Worm (Caenorhabditis elegans) whole organism, L2 larva: Measurements from ENCODE around the gene C08D8.7.
"Not testable (repeated sequence)": the region's sequence is repeated elsewhere in the genome, so short reads cannot be mapped to it uniquely, and the experiment has no call there.

Source experiments
- F13H6.1 ChIP-seq: sonication (generic microtip); optimal IDR thresholded peaks from 2 replicates; lab custom pipeline; 2016; ENCODE audit warnings: missing genetic modification characterization, missing compliant biosample characterization
- R02D3.7 ChIP-seq: fragments of 150-350 bp; optimal IDR thresholded peaks from 2 replicates; lab custom pipeline; 2014; ENCODE audit warnings: missing biosample characterization, missing genetic modification characterization
- ZK546.5 ChIP-seq: sonication (generic microtip); optimal IDR thresholded peaks from 2 replicates; lab custom pipeline; 2017; ENCODE audit warnings: missing biosample characterization, missing genetic modification characterization
- alr-1 ChIP-seq: fragments of 150-350 bp; optimal IDR thresholded peaks from 2 replicates; lab custom pipeline; 2014; ENCODE audit warnings: missing biosample characterization, missing genetic modification characterization
- aly-2 ChIP-seq: fragments of 150-350 bp; optimal IDR thresholded peaks from 2 replicates; lab custom pipeline; 2014; ENCODE audit warnings: missing biosample characterization, missing genetic modification characterization
- blmp-1 ChIP-seq: sonication (generic microtip); optimal IDR thresholded peaks from 2 replicates; lab custom pipeline; 2017; ENCODE audit warnings: missing genetic modification characterization, mild to moderate bottlenecking, missing compliant biosample characterization, antibody characterized with exemption, moderate library complexity; ENCODE audit not compliant: insufficient read depth
- ceh-82 ChIP-seq: fragments of 150-350 bp; optimal IDR thresholded peaks from 2 replicates; lab custom pipeline; 2014; ENCODE audit warnings: missing biosample characterization, missing genetic modification characterization
- crh-2 ChIP-seq: sonication (generic microtip); optimal IDR thresholded peaks from 2 replicates; lab custom pipeline; 2017; ENCODE audit warnings: missing biosample characterization, missing genetic modification characterization
- dmd-4 ChIP-seq: sonication (generic microtip); optimal IDR thresholded peaks from 2 replicates; lab custom pipeline; 2017; ENCODE audit warnings: missing biosample characterization, missing genetic modification characterization
- egl-27 ChIP-seq: sonication (generic microtip); optimal IDR thresholded peaks from 3 replicates; lab custom pipeline; 2017; ENCODE audit warnings: missing biosample characterization, missing genetic modification reagents, missing genetic modification characterization
- fos-1 ChIP-seq: fragments of 150-350 bp; optimal IDR thresholded peaks from 2 replicates; lab custom pipeline; 2014; ENCODE audit warnings: missing biosample characterization, missing genetic modification characterization
- gmeb-1 ChIP-seq: fragments of 150-350 bp; optimal IDR thresholded peaks from 2 replicates; lab custom pipeline; 2014; ENCODE audit warnings: missing biosample characterization, missing genetic modification characterization
- lin-13 ChIP-seq: fragments of 150-350 bp; optimal IDR thresholded peaks from 2 replicates; lab custom pipeline; 2014; ENCODE audit warnings: missing biosample characterization, missing genetic modification reagents, missing genetic modification characterization
- lin-39 ChIP-seq: fragments of 150-350 bp; optimal IDR thresholded peaks from 2 replicates; lab custom pipeline; 2014; ENCODE audit warnings: missing biosample characterization, missing genetic modification reagents, missing genetic modification characterization
- lsy-2 ChIP-seq, 2 experiments: fragments of 150-350 bp in 1 of 2; sonication (generic microtip) in 1 of 2; optimal IDR thresholded peaks; 2 replicates each; lab custom pipeline; 2014 to 2017; ENCODE audit warnings: missing biosample characterization in 2 of 2, missing genetic modification characterization in 2 of 2
- mbf-1 ChIP-seq: sonication (generic microtip); optimal IDR thresholded peaks from 2 replicates; lab custom pipeline; 2017; ENCODE audit warnings: missing biosample characterization, missing genetic modification characterization
- nhr-10 ChIP-seq: sonication (generic microtip); optimal IDR thresholded peaks from 2 replicates; lab custom pipeline; 2017; ENCODE audit warnings: missing biosample characterization, missing genetic modification characterization
- nhr-11 ChIP-seq: fragments of 150-350 bp; optimal IDR thresholded peaks from 2 replicates; lab custom pipeline; 2014; ENCODE audit warnings: missing biosample characterization, missing genetic modification characterization
- nhr-12 ChIP-seq: fragments of 150-350 bp; optimal IDR thresholded peaks from 2 replicates; lab custom pipeline; 2014; ENCODE audit warnings: missing biosample characterization, missing genetic modification characterization
- nhr-129 ChIP-seq: fragments of 150-350 bp; optimal IDR thresholded peaks from 2 replicates; lab custom pipeline; 2014; ENCODE audit warnings: missing biosample characterization, missing genetic modification characterization
- nhr-21 ChIP-seq: fragments of 150-350 bp; optimal IDR thresholded peaks from 2 replicates; lab custom pipeline; 2014; ENCODE audit warnings: missing biosample characterization, missing genetic modification characterization
- nhr-237 ChIP-seq: fragments of 150-350 bp; optimal IDR thresholded peaks from 2 replicates; lab custom pipeline; 2014; ENCODE audit warnings: missing biosample characterization, missing genetic modification characterization
- nhr-6 ChIP-seq: fragments of 150-350 bp; optimal IDR thresholded peaks from 2 replicates; lab custom pipeline; 2014; ENCODE audit warnings: missing biosample characterization, missing genetic modification characterization
- nhr-77 ChIP-seq: fragments of 150-350 bp; optimal IDR thresholded peaks from 2 replicates; lab custom pipeline; 2014; ENCODE audit warnings: missing biosample characterization, missing genetic modification characterization
- peb-1 ChIP-seq: fragments of 150-350 bp; optimal IDR thresholded peaks from 2 replicates; lab custom pipeline; 2014; ENCODE audit warnings: missing biosample characterization, missing genetic modification characterization
- sem-4 ChIP-seq: fragments of 150-350 bp; optimal IDR thresholded peaks from 2 replicates; lab custom pipeline; 2014; ENCODE audit warnings: missing biosample characterization, missing genetic modification reagents, missing genetic modification characterization
- sma-3 ChIP-seq: sonication (generic microtip); optimal IDR thresholded peaks from 2 replicates; lab custom pipeline; 2016; ENCODE audit warnings: missing genetic modification reagents, missing genetic modification characterization, missing compliant biosample characterization
- sma-9 ChIP-seq, 2 experiments: fragments of 150-350 bp in 1 of 2; sonication (generic microtip) in 1 of 2; optimal IDR thresholded peaks; 2 replicates each; lab custom pipeline; 2014 to 2016; ENCODE audit warnings: missing genetic modification characterization in 2 of 2, mild to moderate bottlenecking in 1 of 2, missing biosample characterization in 1 of 2, missing compliant biosample characterization in 1 of 2, missing genetic modification reagents in 1 of 2, moderate library complexity in 1 of 2
- snpc-4 ChIP-seq: fragments of 150-350 bp; optimal IDR thresholded peaks from 2 replicates; lab custom pipeline; 2014; ENCODE audit warnings: missing biosample characterization, missing genetic modification characterization
- unc-39 ChIP-seq: fragments of 150-350 bp; optimal IDR thresholded peaks from 2 replicates; lab custom pipeline; 2014; ENCODE audit warnings: missing biosample characterization, missing genetic modification characterization
- unc-55 ChIP-seq: fragments of 150-350 bp; sonication (generic microtip); optimal IDR thresholded peaks from 3 replicates; lab custom pipeline; 2014; ENCODE audit warnings: missing biosample characterization, missing genetic modification reagents, missing genetic modification characterization
- unc-62 ChIP-seq: fragments of 150-350 bp; optimal IDR thresholded peaks from 2 replicates; lab custom pipeline; 2014; ENCODE audit warnings: missing biosample characterization, missing genetic modification reagents, missing genetic modification characterization
- ztf-1 ChIP-seq: fragments of 200-800 bp; sonication (Bioruptor generic); conservative IDR thresholded peaks from 2 replicates; pipeline ENCODE4 v1.3.6; 2022; ENCODE audit warnings: missing genetic modification characterization, missing compliant biosample characterization
- ztf-11 ChIP-seq: sonication (generic microtip); optimal IDR thresholded peaks from 2 replicates; lab custom pipeline; 2017; ENCODE audit warnings: missing biosample characterization, missing genetic modification characterization

Gene C08D8.7

ce11 chrV:8340924-8341323, at the start of gene C08D8.7:
C08D8.7 (plus strand) TSS chrV:8341224.
- not testable (repeated sequence) for TF ChIP-seq nhr-12; snpc-4 (tag; lab: Kevin White, UChicago); nhr-77 (tag; lab: Kevin White, UChicago)

DNA sequence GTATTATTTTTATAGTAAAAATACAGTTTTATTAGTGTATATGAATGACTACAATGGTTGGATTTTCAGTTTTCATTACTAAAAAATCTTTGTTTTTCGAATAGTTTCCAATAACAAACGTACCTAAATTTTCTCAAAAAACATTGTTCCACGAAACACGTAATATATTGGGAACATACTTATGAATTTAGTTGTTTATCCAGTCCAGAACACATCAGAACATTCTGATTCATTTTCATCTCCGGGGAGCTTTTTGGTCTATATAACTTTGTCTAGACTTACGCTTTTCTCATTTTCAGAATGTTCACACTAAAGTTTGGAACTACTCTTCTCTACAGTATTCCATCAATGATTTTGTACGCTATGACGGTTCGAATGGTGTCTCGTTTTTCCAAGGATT, 49.3 kb upstream of the C08D8.7 start, which contains the start of gene srg-33:
srg-33 (plus strand) TSS at position 301 of the 400 bp plus-strand sequence.
- TF ChIP-seq ztf-1 (GFP tag; lab: Robert Waterston, UW) (no peak), sma-3 (GFP tag; lab: Kevin White, UChicago) (no peak), sma-9 (GFP tag; optimal IDR thresholded peaks at IDR 0.05; lab: Kevin White, UChicago) (no peak), sma-9 (tag; optimal IDR thresholded peaks at IDR 0.05; lab: Kevin White, UChicago) (no peak), ZK546.5 (tag; lab: Kevin White, UChicago) (no peak), fos-1 (tag; lab: Kevin White, UChicago) (no peak), peb-1 (tag; lab: Kevin White, UChicago) (no peak), R02D3.7 (tag; lab: Kevin White, UChicago) (no peak), egl-27 (no peak), unc-62 (GFP tag; lab: Kevin White, UChicago) (no peak), sem-4 (tag; lab: Kevin White, UChicago) (no peak), nhr-12 (no peak), nhr-129 (tag; lab: Kevin White, UChicago) (no peak), nhr-11 (tag; lab: Kevin White, UChicago) (no peak), alr-1 (tag; lab: Kevin White, UChicago) (no peak), snpc-4 (tag; lab: Kevin White, UChicago) (no peak), ceh-82 (tag; lab: Kevin White, UChicago) (no peak)

- no peak for TF ChIP-seq mbf-1 (tag; lab: Kevin White, UChicago)
- TF ChIP-seq ztf-11 (tag; lab: Kevin White, UChicago): no peak
- TF ChIP-seq nhr-237 (tag; lab: Kevin White, UChicago): no peak
- no peak for TF ChIP-seq nhr-12
- TF ChIP-seq lsy-2 (tag; optimal IDR thresholded peaks at IDR 0.05; lab: Kevin White, UChicago): no peak
These were observed 45.2 kb upstream of the C08D8.7 start, which contains the start of gene smex-1 for ce11 chrV:8295866-8296265. smex-1 (minus strand) TSS chrV:8295966.

DNA sequence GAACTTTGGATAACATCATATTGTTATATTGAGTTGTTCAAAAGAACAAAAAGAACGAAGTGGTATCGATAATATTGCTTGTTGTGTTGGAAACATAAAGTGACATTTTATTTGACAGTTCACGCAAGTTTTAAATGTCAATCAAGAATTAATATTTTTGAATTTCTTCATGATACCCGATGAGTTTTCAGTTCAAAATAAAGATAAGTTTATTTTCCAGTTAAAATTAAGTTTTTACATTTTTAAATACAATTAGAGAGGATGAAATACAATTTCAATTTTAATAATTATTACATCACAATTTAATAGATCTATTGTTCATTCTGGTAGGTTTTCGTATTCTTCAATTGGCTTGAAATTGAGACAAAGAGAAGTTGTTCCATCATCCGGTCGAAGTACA, 43.5 kb upstream of the C08D8.7 start, which contains the start of gene W02D7.4:
W02D7.4 (minus strand) TSS at position 101 of the 400 bp plus-strand sequence.
- TF ChIP-seq crh-2: no peak
- no peak for TF ChIP-seq F13H6.1 (tag; lab: Kevin White, UChicago)
- no peak for TF ChIP-seq egl-27
- no peak for TF ChIP-seq ceh-82 (tag; lab: Kevin White, UChicago)
- TF ChIP-seq aly-2: no peak
- TF ChIP-seq gmeb-1 (tag; lab: Kevin White, UChicago): no peak
- TF ChIP-seq nhr-237 (tag; lab: Kevin White, UChicago): no peak
- TF ChIP-seq blmp-1 (tag; lab: Kevin White, UChicago): no peak
- TF ChIP-seq R02D3.7 (tag; lab: Kevin White, UChicago): no peak
- TF ChIP-seq nhr-6: no peak
- no peak for TF ChIP-seq mbf-1 (tag; lab: Kevin White, UChicago)
- TF ChIP-seq sma-9 (GFP tag; optimal IDR thresholded peaks at IDR 0.05; lab: Kevin White, UChicago): no peak
- no peak for TF ChIP-seq sma-9 (tag; optimal IDR thresholded peaks at IDR 0.05; lab: Kevin White, UChicago)
- no peak for TF ChIP-seq unc-39 (tag; lab: Kevin White, UChicago)
- no peak for TF ChIP-seq dmd-4 (tag; lab: Kevin White, UChicago)
- no peak for TF ChIP-seq nhr-10 (tag; lab: Kevin White, UChicago)
- no peak for TF ChIP-seq nhr-21 (tag; lab: Kevin White, UChicago)
- no peak for TF ChIP-seq lin-13 (GFP tag; lab: Kevin White, UChicago)
- TF ChIP-seq lsy-2 (tag; optimal IDR thresholded peaks at IDR 0.05; lab: Kevin White, UChicago): no peak
- no peak for TF ChIP-seq nhr-12

DNA sequence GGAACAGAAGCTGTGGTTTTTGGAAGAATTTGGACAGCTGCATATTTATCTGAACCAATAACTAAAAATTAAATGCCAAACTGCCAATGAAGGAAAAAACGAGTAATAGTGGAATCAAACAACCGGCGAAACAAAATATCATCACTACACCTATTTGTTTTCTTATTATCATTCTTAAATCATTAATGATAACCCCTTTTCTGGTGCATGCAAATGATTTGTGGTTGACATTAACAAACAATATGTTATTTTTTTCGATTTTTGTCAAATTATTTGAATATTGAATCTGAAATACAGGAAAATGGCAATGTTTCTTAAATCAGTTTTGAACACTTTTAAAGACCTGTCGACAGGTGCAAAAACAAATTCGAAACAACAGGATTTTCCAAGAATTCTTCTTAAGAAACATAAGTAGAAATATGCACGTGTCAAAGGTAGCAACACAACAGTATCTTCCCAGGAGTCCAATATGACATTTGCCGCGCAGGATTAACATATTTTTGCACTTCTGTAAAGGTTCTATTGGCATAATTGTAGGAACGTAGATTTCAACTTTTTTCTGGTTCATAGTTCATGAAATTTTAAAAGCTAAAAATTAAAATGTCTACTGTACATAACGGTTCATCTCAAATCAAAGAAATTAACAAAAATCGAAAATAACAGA, 41.7 kb upstream of the C08D8.7 start, which contains the start of gene W02D7.5:
W02D7.5 (minus strand) TSS at position 51 of the 664 bp plus-strand sequence.
- TF ChIP-seq alr-1 (tag; lab: Kevin White, UChicago): no peak
- no peak for TF ChIP-seq lin-39
- TF ChIP-seq unc-55 (GFP tag; lab: Kevin White, UChicago): no peak
- no peak for TF ChIP-seq gmeb-1 (tag; lab: Kevin White, UChicago)
- no peak for TF ChIP-seq unc-39 (tag; lab: Kevin White, UChicago)
- TF ChIP-seq snpc-4 (tag; lab: Kevin White, UChicago): no peak
- TF ChIP-seq peb-1 (tag; lab: Kevin White, UChicago): no peak
- TF ChIP-seq nhr-129 (tag; lab: Kevin White, UChicago): no peak
